Worm (Caenorhabditis elegans) whole organism, mixed stage, embryonic: ENCODE measurements around the gene nfya-1.

Experiments used
- bed-3 ChIP-seq: fragments of 200-800 bp; sonication (Bioruptor generic); optimal IDR thresholded peaks from 3 replicates; lab custom pipeline; 2018; ENCODE audit warnings: mild to moderate bottlenecking, missing genetic modification characterization, moderate library complexity, missing compliant biosample characterization
- ceh-83 ChIP-seq: fragments of 200-800 bp; sonication (Bioruptor generic); optimal IDR thresholded peaks from 2 replicates; lab custom pipeline; 2018; ENCODE audit warnings: mild to moderate bottlenecking, missing genetic modification characterization, missing compliant biosample characterization
- cnd-1 ChIP-seq: fragments of 200-800 bp; sonication (Bioruptor generic); optimal IDR thresholded peaks from 2 replicates; lab custom pipeline; 2018; ENCODE audit warnings: mild to moderate bottlenecking, missing genetic modification characterization, missing compliant biosample characterization
- elt-3 ChIP-seq: fragments of 150-350 bp; optimal IDR thresholded peaks from 2 replicates; lab custom pipeline; 2014; ENCODE audit warnings: missing biosample characterization, missing genetic modification characterization
- hlh-1 ChIP-seq: fragments of 150-350 bp; optimal IDR thresholded peaks from 2 replicates; lab custom pipeline; 2014; ENCODE audit warnings: missing biosample characterization, missing genetic modification reagents, missing genetic modification characterization
- nhr-12 ChIP-seq: fragments of 150-350 bp; optimal IDR thresholded peaks from 2 replicates; lab custom pipeline; 2014; ENCODE audit warnings: missing biosample characterization, missing genetic modification characterization
- nhr-28 ChIP-seq: fragments of 150-350 bp; optimal IDR thresholded peaks from 2 replicates; lab custom pipeline; 2014; ENCODE audit warnings: missing biosample characterization, missing genetic modification characterization
- nhr-76 ChIP-seq: sonication (generic microtip); optimal IDR thresholded peaks from 2 replicates; lab custom pipeline; 2017; ENCODE audit warnings: missing biosample characterization, missing genetic modification characterization
- pha-4 ChIP-seq: fragments of 150-350 bp; optimal IDR thresholded peaks from 2 replicates; lab custom pipeline; 2018; ENCODE audit warnings: missing biosample characterization, missing genetic modification reagents, missing genetic modification characterization
- unc-39 ChIP-seq: fragments of 150-350 bp; optimal IDR thresholded peaks from 2 replicates; lab custom pipeline; 2014; ENCODE audit warnings: missing biosample characterization, missing genetic modification characterization
- unc-62 ChIP-seq: fragments of 150-350 bp; optimal IDR thresholded peaks from 2 replicates; lab custom pipeline; 2014; ENCODE audit warnings: missing biosample characterization, missing genetic modification reagents, missing genetic modification characterization

DNA sequence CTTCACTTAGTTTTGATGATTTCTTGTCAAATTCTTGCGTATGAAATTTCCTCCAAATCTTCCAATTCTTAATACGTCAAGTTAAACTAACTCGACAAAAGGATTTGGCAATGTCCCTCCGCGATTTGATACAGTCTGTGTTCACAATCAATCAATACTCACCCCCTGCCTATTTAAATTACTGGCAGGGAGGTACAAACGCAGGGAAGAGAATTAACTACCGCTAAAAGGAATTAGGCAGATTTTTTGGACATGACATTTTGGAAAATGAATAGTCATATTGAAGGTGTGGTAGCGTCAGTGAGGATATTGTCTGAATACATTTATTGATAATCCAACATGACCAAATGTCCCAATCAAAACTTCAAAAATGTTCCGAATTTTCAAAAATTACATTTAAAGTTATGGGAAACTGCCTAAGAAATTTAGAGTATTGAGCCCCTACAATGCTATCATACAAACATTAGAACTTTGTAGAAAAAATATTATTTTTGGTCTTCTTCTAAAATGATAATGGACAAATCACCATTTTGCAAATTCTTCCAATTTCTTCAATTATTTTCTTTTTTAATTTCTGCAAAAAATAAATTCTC lies 9.2 kb downstream of the nfya-1 start:
- TF ChIP-seq hlh-1 (peak; percentile 85), nhr-76 (tag; lab: Kevin White, UChicago) (peak; percentile 75), unc-62 (GFP tag; lab: Kevin White, UChicago) (peak; percentile 92), unc-39 (peak; percentile 80), pha-4 (tag; lab: Kevin White, UChicago) (peak; percentile 92), nhr-12 (peak; percentile 79), nhr-28 (tag; lab: Kevin White, UChicago) (peak; percentile 55), elt-3 (tag; lab: Kevin White, UChicago) (peak; percentile 88), bed-3 (GFP tag; lab: Kevin White, UChicago) (no peak), ceh-83 (GFP tag; lab: Kevin White, UChicago) (peak; percentile 59), cnd-1 (peak; percentile 86)
